Worm (Caenorhabditis elegans) whole organism, L4 larva: Measurements from ENCODE around the gene F59F5.3.
A peak's percentile ranks its signal among the peaks of the same experiment; 100 is the strongest.

ENCODE experiments used
- T26A8.4 ChIP-seq: fragments of 200-800 bp; sonication (Bioruptor generic); IDR thresholded peaks from 2 replicates; pipeline ENCODE4 v1.3.6; 2022; ENCODE audit warnings: missing genetic modification characterization, missing compliant biosample characterization
- aha-1 ChIP-seq: fragments of 150-350 bp; peaks from one replicate; lab custom pipeline; 2014; ENCODE audit warnings: missing biosample characterization, missing genetic modification characterization
- ceh-20 ChIP-seq: fragments of 200-800 bp; sonication (Bioruptor generic); IDR thresholded peaks from 2 replicates; pipeline ENCODE4 v1.3.6; 2022; ENCODE audit warnings: missing genetic modification reagents, missing genetic modification characterization, missing compliant biosample characterization
- ceh-32 ChIP-seq: sonication (generic microtip); optimal IDR thresholded peaks from 2 replicates; lab custom pipeline; 2016; ENCODE audit warnings: mild to moderate bottlenecking, missing genetic modification characterization, missing compliant biosample characterization; ENCODE audit not compliant: poor library complexity
- daf-12 ChIP-seq: fragments of 150-350 bp; optimal IDR thresholded peaks from 2 replicates; lab custom pipeline; 2014; ENCODE audit warnings: missing biosample characterization, missing genetic modification reagents, missing genetic modification characterization
- daf-16 ChIP-seq, 3 experiments: sonication (generic microtip); optimal IDR thresholded peaks; 2 replicates each; lab custom pipeline; 2016 to 2017; ENCODE audit warnings: missing genetic modification characterization in 3 of 3, missing genetic modification reagents in 3 of 3, mild to moderate bottlenecking in 2 of 3, missing compliant biosample characterization in 2 of 3, missing biosample characterization in 1 of 3, moderate library complexity in 1 of 3
- dmd-6 ChIP-seq: fragments of 200-800 bp; sonication (Bioruptor generic); IDR thresholded peaks from 2 replicates; pipeline ENCODE4 v1.3.6; 2022; ENCODE audit warnings: missing genetic modification reagents, missing genetic modification characterization, missing compliant biosample characterization
- dpl-1 ChIP-seq: fragments of 150-350 bp; optimal IDR thresholded peaks from 2 replicates; lab custom pipeline; 2014; ENCODE audit warnings: missing biosample characterization, missing genetic modification reagents, missing genetic modification characterization
- egl-43 ChIP-seq: fragments of 200-800 bp; sonication (Bioruptor generic); IDR thresholded peaks from 2 replicates; pipeline ENCODE4 v1.3.6; 2022; ENCODE audit warnings: missing genetic modification reagents, missing genetic modification characterization, missing compliant biosample characterization
- hif-1 ChIP-seq, 2 experiments: sonication (generic microtip); optimal IDR thresholded peaks; 2 replicates each; lab custom pipeline; 2016 to 2017; ENCODE audit warnings: missing compliant biosample characterization in 2 of 2, missing genetic modification characterization in 2 of 2, missing genetic modification reagents in 2 of 2, missing genotype in 2 of 2, mild to moderate bottlenecking in 1 of 2
- hlh-11 ChIP-seq: fragments of 200-800 bp; sonication (Bioruptor generic); optimal IDR thresholded peaks from 2 replicates; lab custom pipeline; 2018; ENCODE audit warnings: mild to moderate bottlenecking, missing genetic modification characterization, missing compliant biosample characterization
- hlh-30 ChIP-seq: sonication (generic microtip); optimal IDR thresholded peaks from 2 replicates; lab custom pipeline; 2017; ENCODE audit warnings: antibody characterized with exemption, mild to moderate bottlenecking, missing genetic modification characterization, missing compliant biosample characterization; ENCODE audit not compliant: insufficient read depth
- hmg-1.1 ChIP-seq: fragments of 200-800 bp; sonication (Bioruptor generic); IDR thresholded peaks from 2 replicates; pipeline ENCODE4 v1.3.6; 2022; ENCODE audit warnings: missing genetic modification reagents, missing genetic modification characterization, missing compliant biosample characterization
- lin-13 ChIP-seq: fragments of 150-350 bp; optimal IDR thresholded peaks from 2 replicates; lab custom pipeline; 2014; ENCODE audit warnings: missing biosample characterization, missing genetic modification reagents, missing genetic modification characterization
- lin-29 ChIP-seq: fragments of 200-800 bp; sonication (Bioruptor generic); IDR thresholded peaks from 2 replicates; pipeline ENCODE4 v1.3.6; 2022; ENCODE audit warnings: missing genetic modification reagents, missing genetic modification characterization, missing compliant biosample characterization
- lin-39 ChIP-seq: fragments of 150-350 bp; optimal IDR thresholded peaks from 2 replicates; lab custom pipeline; 2014; ENCODE audit warnings: missing biosample characterization, missing genetic modification reagents, missing genetic modification characterization
- lir-3 ChIP-seq: sonication (generic microtip); optimal IDR thresholded peaks from 2 replicates; lab custom pipeline; 2016; ENCODE audit warnings: mild to moderate bottlenecking, missing genetic modification characterization, missing compliant biosample characterization
- lsy-2 ChIP-seq, 2 experiments: fragments of 150-350 bp in 1 of 2; sonication (generic microtip) in 1 of 2; optimal IDR thresholded peaks; 2 replicates each; lab custom pipeline; 2014 to 2017; ENCODE audit warnings: missing biosample characterization in 2 of 2, missing genetic modification characterization in 2 of 2
- madf-5 ChIP-seq, 2 experiments: fragments of 200-800 bp; sonication (Bioruptor generic); IDR thresholded peaks; 2 replicates each; pipeline ENCODE4 v1.3.6; 2022; ENCODE audit warnings: missing compliant biosample characterization in 2 of 2, missing genetic modification characterization in 2 of 2
- mdl-1 ChIP-seq, 2 experiments: fragments of 150-350 bp in 1 of 2; sonication (generic microtip) in 1 of 2; optimal IDR thresholded peaks; 2 replicates each; lab custom pipeline; 2014 to 2017; ENCODE audit warnings: missing biosample characterization in 2 of 2, missing genetic modification characterization in 2 of 2
- mep-1 ChIP-seq: fragments of 150-350 bp; sonication (generic microtip); optimal IDR thresholded peaks from 3 replicates; lab custom pipeline; 2014; ENCODE audit warnings: missing biosample characterization, missing genetic modification characterization
- mes-2 ChIP-seq: sonication (generic microtip); optimal IDR thresholded peaks from 2 replicates; lab custom pipeline; 2016; ENCODE audit warnings: missing genotype, mild to moderate bottlenecking, missing genetic modification characterization, missing compliant biosample characterization; ENCODE audit not compliant: poor library complexity, severe bottlenecking
- mxl-3 ChIP-seq: fragments of 200-800 bp; sonication (Bioruptor generic); optimal IDR thresholded peaks from 2 replicates; lab custom pipeline; 2018; ENCODE audit warnings: mild to moderate bottlenecking, missing genetic modification characterization, missing compliant biosample characterization
- nhr-102 ChIP-seq: sonication (generic microtip); optimal IDR thresholded peaks from 2 replicates; lab custom pipeline; 2016; ENCODE audit warnings: mild to moderate bottlenecking, missing genetic modification characterization, moderate library complexity, missing compliant biosample characterization
- nhr-11 ChIP-seq: fragments of 150-350 bp; optimal IDR thresholded peaks from 2 replicates; lab custom pipeline; 2014; ENCODE audit warnings: missing biosample characterization, missing genetic modification characterization
- nhr-25 ChIP-seq: sonication (generic microtip); optimal IDR thresholded peaks from 2 replicates; lab custom pipeline; 2017; ENCODE audit warnings: missing genetic modification characterization, mild to moderate bottlenecking, missing compliant biosample characterization, antibody characterized with exemption, moderate library complexity, borderline replicate concordance; ENCODE audit not compliant: insufficient read depth
- nhr-28 ChIP-seq: fragments of 150-350 bp; optimal IDR thresholded peaks from 2 replicates; lab custom pipeline; 2014; ENCODE audit warnings: missing biosample characterization, missing genetic modification characterization
- nhr-42 ChIP-seq: fragments of 200-800 bp; sonication (Bioruptor generic); IDR thresholded peaks from 2 replicates; pipeline ENCODE4 v1.3.6; 2022; ENCODE audit warnings: missing genetic modification characterization, missing compliant biosample characterization
- nhr-6 ChIP-seq: fragments of 150-350 bp; optimal IDR thresholded peaks from 2 replicates; lab custom pipeline; 2014; ENCODE audit warnings: missing biosample characterization, missing genetic modification characterization
- rbr-2 ChIP-seq: sonication (generic microtip); optimal IDR thresholded peaks from 2 replicates; lab custom pipeline; 2016; ENCODE audit warnings: missing genotype, missing genetic modification characterization, missing compliant biosample characterization
- set-16 ChIP-seq: fragments of 200-800 bp; sonication (Bioruptor generic); IDR thresholded peaks from 2 replicates; pipeline ENCODE4 v1.3.6; 2022; ENCODE audit warnings: missing genetic modification reagents, missing genetic modification characterization, missing compliant biosample characterization
- skn-1 ChIP-seq: fragments of 150-350 bp; optimal IDR thresholded peaks from 2 replicates; lab custom pipeline; 2014; ENCODE audit warnings: missing biosample characterization, missing genetic modification characterization
- snpc-1.2 ChIP-seq: fragments of 200-800 bp; sonication (Bioruptor generic); IDR thresholded peaks from 2 replicates; pipeline ENCODE4 v1.3.6; 2022; ENCODE audit warnings: missing genetic modification reagents, missing genetic modification characterization, missing compliant biosample characterization
- tra-1 ChIP-seq: fragments of 200-800 bp; sonication (Bioruptor generic); IDR thresholded peaks from 2 replicates; pipeline ENCODE4 v1.3.6; 2022; ENCODE audit warnings: missing genetic modification reagents, missing genetic modification characterization, missing compliant biosample characterization
- unc-62 ChIP-seq, 3 experiments: fragments of 150-350 bp in 1 of 3; sonication (generic microtip); optimal IDR thresholded peaks in 2 of 3; peaks in 1 of 3; 1 replicate in 1 of 3; 2 replicates in 2 of 3; lab custom pipeline; 2014 to 2017; ENCODE audit warnings: missing biosample characterization in 3 of 3, missing genetic modification characterization in 3 of 3, missing genetic modification reagents in 3 of 3, missing genotype in 1 of 3
- zag-1 ChIP-seq: fragments of 150-350 bp; optimal IDR thresholded peaks from 2 replicates; lab custom pipeline; 2014; ENCODE audit warnings: missing biosample characterization, missing genetic modification characterization

The F59F5.3 gene

ce11 chrX:10527414-10527813 lies 14.8 kb downstream of the F59F5.3 start (continued):
- no peak for TF ChIP-seq nhr-11 (tag; lab: Kevin White, UChicago)
- peak; percentile 8 for TF ChIP-seq mes-2
- no peak for TF ChIP-seq lir-3 (tag; lab: Kevin White, UChicago)
- TF ChIP-seq ceh-32, result no peak
- peak in 1 of 2 experiments; percentile 37 for TF ChIP-seq mdl-1 (tag; optimal IDR thresholded peaks at IDR 0.05; lab: Kevin White, UChicago)
- TF ChIP-seq, all 104 proteins: peak for 9

- TF ChIP-seq skn-1 (tag; lab: Kevin White, UChicago), result no peak
- TF ChIP-seq mxl-3 (GFP tag; lab: Kevin White, UChicago), result peak; percentile 86
- TF ChIP-seq nhr-11 (tag; lab: Kevin White, UChicago), result peak; percentile 9
- peak in 1 of 2 experiments; percentile 53 for TF ChIP-seq mdl-1 (tag; optimal IDR thresholded peaks at IDR 0.05; lab: Kevin White, UChicago)
- TF ChIP-seq ceh-32, result no peak
- TF ChIP-seq lin-29, result no peak
- TF ChIP-seq nhr-102 (tag; lab: Kevin White, UChicago), result no peak
- TF ChIP-seq daf-12 (tag; lab: Kevin White, UChicago), result no peak
- peak; percentile 27; the same call in 1 of the 2 replicates for TF ChIP-seq T26A8.4 (GFP tag; lab: Robert Waterston, UW)
- peak; percentile 16 for TF ChIP-seq nhr-6
- peak; percentile 58 for TF ChIP-seq rbr-2
- peak; percentile 95 for TF ChIP-seq aha-1 (tag; lab: Kevin White, UChicago)
- TF ChIP-seq hlh-30, result peak; percentile 55
- TF ChIP-seq dmd-6 (GFP tag; lab: Robert Waterston, UW), result peak; percentile 45
- no peak for TF ChIP-seq ceh-20 (GFP tag; lab: Robert Waterston, UW)
- TF ChIP-seq egl-43 (GFP tag; lab: Robert Waterston, UW), result no peak
- peak; percentile 77 for TF ChIP-seq mep-1 (tag; lab: Kevin White, UChicago)
- TF ChIP-seq lin-39 (tag; lab: Kevin White, UChicago), result no peak
- peak; percentile 51 for TF ChIP-seq dpl-1 (GFP tag; lab: Kevin White, UChicago)
- no peak for TF ChIP-seq madf-5 (GFP tag; IDR thresholded peaks at IDR 0.05; lab: Robert Waterston, UW)
- TF ChIP-seq lsy-2 (tag; optimal IDR thresholded peaks at IDR 0.05; lab: Kevin White, UChicago), result peak in 1 of 2 experiments; percentile 65
- TF ChIP-seq nhr-25 (tag; lab: Kevin White, UChicago), result peak; percentile 38
- peak; percentile 72 for TF ChIP-seq nhr-28 (tag; lab: Kevin White, UChicago)
- TF ChIP-seq snpc-1.2 (GFP tag; lab: Robert Waterston, UW), result no peak
- no peak for TF ChIP-seq daf-16 (GFP tag; optimal IDR thresholded peaks at IDR 0.05; lab: Kevin White, UChicago)
- peak; percentile 38 for TF ChIP-seq daf-16 (tag; optimal IDR thresholded peaks at IDR 0.05; lab: Kevin White, UChicago)
- TF ChIP-seq hlh-11 (tag; lab: Kevin White, UChicago), result peak; percentile 77
- 0 out of 2 replicates have a peak, but pooled peaks have one; percentile 32 for TF ChIP-seq tra-1
- TF ChIP-seq zag-1, result no peak
- 0 out of 2 replicates have a peak, but pooled peaks have one; percentile 32 for TF ChIP-seq nhr-42
- TF ChIP-seq hmg-1.1 (GFP tag; lab: Robert Waterston, UW), result peak; percentile 74
- peak; percentile 73 for TF ChIP-seq mes-2
- TF ChIP-seq set-16 (GFP tag; lab: Robert Waterston, UW), result no peak
- peak in 1 of 2 experiments; percentile 20 for TF ChIP-seq hif-1 (tag; optimal IDR thresholded peaks at IDR 0.05; lab: Kevin White, UChicago)
- TF ChIP-seq lin-13 (GFP tag; lab: Kevin White, UChicago), result peak; percentile 57
These were observed 17.7 kb downstream of the F59F5.3 start, which contains the start of the genes mboa-7 and git-1 for ce11 chrX:10524483-10524948. TSS of gene mboa-7 (minus strand) at chrX:10524565. TSS of gene git-1 (plus strand) at chrX:10524898.

ce11 chrX:10521313-10521712 lies 20.9 kb downstream of the F59F5.3 start, which contains the start of gene F14F3.4:
TSS of gene F14F3.4 (minus strand) at chrX:10521413.
- no peak for TF ChIP-seq snpc-1.2 (GFP tag; lab: Robert Waterston, UW)
- TF ChIP-seq unc-62 (GFP tag; optimal IDR thresholded peaks at IDR 0.05 in 1 of 2; lab: Kevin White, UChicago), result peak in 1 of 2 experiments; percentile 24
- no peak for TF ChIP-seq unc-62 (tag; optimal IDR thresholded peaks at IDR 0.05; lab: Kevin White, UChicago)
